Fruit fly (Drosophila melanogaster) whole organism, pupa: ENCODE measurements around the gene Qtzl.
A peak's percentile ranks its signal among the peaks of the same experiment; 100 is the strongest.

ENCODE experiments used
- CG12605 ChIP-seq: fragments of 200-800 bp; sonication (Bioruptor generic); IDR thresholded peaks from 2 replicates; pipeline ENCODE4 v1.3.6; 2022; ENCODE audit warnings: missing biosample characterization, missing genetic modification characterization
- CG13204 ChIP-seq: fragments of 200-800 bp; sonication (Bioruptor generic); optimal IDR thresholded peaks from 2 replicates; lab custom pipeline; 2018; ENCODE audit warnings: missing biosample characterization, mild to moderate bottlenecking, missing genetic modification characterization, moderate library complexity
- CG14655 ChIP-seq: fragments of 200-800 bp; sonication (Bioruptor generic); optimal IDR thresholded peaks from 3 replicates; lab custom pipeline; 2017; ENCODE audit warnings: mild to moderate bottlenecking, missing biosample characterization, missing genetic modification reagents, missing genetic modification characterization
- CG15710 ChIP-seq: fragments of 200-800 bp; sonication (Bioruptor generic); optimal IDR thresholded peaks from 2 replicates; lab custom pipeline; 2018; ENCODE audit warnings: missing biosample characterization, mild to moderate bottlenecking, missing genetic modification characterization, moderate library complexity
- CG17806 ChIP-seq: fragments of 200-800 bp; sonication (Bioruptor generic); optimal IDR thresholded peaks from 2 replicates; lab custom pipeline; 2018; ENCODE audit warnings: missing biosample characterization, mild to moderate bottlenecking, missing genetic modification characterization, moderate library complexity
- CG32121 ChIP-seq: fragments of 200-800 bp; sonication (Bioruptor generic); IDR thresholded peaks from 2 replicates; pipeline ENCODE4 v1.3.6; 2022; ENCODE audit warnings: missing biosample characterization, missing genetic modification characterization
- CG34367 ChIP-seq: fragments of 200-800 bp; sonication (Bioruptor generic); optimal IDR thresholded peaks from 2 replicates; lab custom pipeline; 2018; ENCODE audit warnings: missing biosample characterization, mild to moderate bottlenecking, missing genetic modification characterization
- CG4496 ChIP-seq: fragments of 200-800 bp; sonication (Bioruptor generic); IDR thresholded peaks from 3 replicates; pipeline ENCODE4 v1.3.6; 2022; ENCODE audit warnings: missing biosample characterization, missing genetic modification characterization
- CG8301 ChIP-seq: fragments of 200-800 bp; sonication (Bioruptor generic); optimal IDR thresholded peaks from 2 replicates; lab custom pipeline; 2018; ENCODE audit warnings: missing biosample characterization, mild to moderate bottlenecking, missing genetic modification characterization
- D1 ChIP-seq: fragments of 200-800 bp; sonication (Bioruptor generic); optimal IDR thresholded peaks from 2 replicates; lab custom pipeline; 2018; ENCODE audit warnings: missing biosample characterization, mild to moderate bottlenecking, missing genetic modification characterization, moderate library complexity
- EcR ChIP-seq: fragments of 200-800 bp; sonication (Bioruptor generic); optimal IDR thresholded peaks from 3 replicates; lab custom pipeline; 2019; ENCODE audit warnings: missing biosample characterization, missing genetic modification characterization, mild to moderate bottlenecking, moderate library complexity, missing genetic modification reagents
- Snoo ChIP-seq: fragments of 200-800 bp; sonication (Bioruptor generic); optimal IDR thresholded peaks from 3 replicates; lab custom pipeline; 2017; ENCODE audit warnings: missing biosample characterization, mild to moderate bottlenecking, missing genetic modification characterization, inconsistent platforms
- fd96Ca ChIP-seq: fragments of 200-800 bp; sonication (Bioruptor generic); IDR thresholded peaks from 3 replicates; pipeline ENCODE4 v1.3.6; 2022; ENCODE audit warnings: missing biosample characterization, missing genetic modification characterization
- rn ChIP-seq: fragments of 200-800 bp; sonication (Bioruptor generic); IDR thresholded peaks from 2 replicates; pipeline ENCODE4 v1.3.6; 2022; ENCODE audit warnings: missing biosample characterization, missing genetic modification characterization

DNA sequence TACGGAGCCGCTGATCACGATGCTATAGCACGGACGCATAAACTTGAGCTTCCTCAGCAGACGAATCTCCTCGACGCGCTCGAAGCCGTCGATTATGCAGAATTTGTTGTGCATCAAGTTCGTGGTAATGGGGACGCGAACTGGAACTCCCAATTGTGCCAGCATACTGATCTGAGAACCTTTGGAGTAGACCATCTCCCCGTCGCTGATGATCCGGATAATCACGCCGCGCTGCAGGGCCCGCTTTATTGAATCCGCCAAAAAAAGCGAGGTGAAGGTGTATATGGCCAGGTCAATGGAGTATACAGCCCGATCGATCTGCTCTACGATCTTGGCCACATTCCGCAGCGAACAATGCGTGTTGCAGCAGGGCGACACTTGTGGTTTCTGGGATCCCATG, 6.3 kb upstream of the Qtzl start:
- no peak for TF ChIP-seq CG32121 (GFP tag; lab: Robert Waterston, UW)
- TF ChIP-seq EcR, result no peak
- TF ChIP-seq CG34367 (tag; lab: Kevin White, UChicago), result no peak
- no peak for TF ChIP-seq D1
- no peak for TF ChIP-seq CG15710 (tag; lab: Kevin White, UChicago)
- no peak for TF ChIP-seq CG14655
- 0 out of 3 replicates have a peak, but pooled peaks have one; percentile 12 for TF ChIP-seq CG4496 (GFP tag; lab: Robert Waterston, UW)
- no peak for TF ChIP-seq Snoo (tag; lab: Kevin White, UChicago)
- no peak for TF ChIP-seq CG8301 (tag; lab: Kevin White, UChicago)
- no peak for TF ChIP-seq CG12605 (GFP tag; lab: Robert Waterston, UW)
- no peak for TF ChIP-seq CG13204 (GFP tag; lab: Kevin White, UChicago)
- TF ChIP-seq fd96Ca (GFP tag; lab: Robert Waterston, UW), result no peak
- TF ChIP-seq rn (GFP tag; lab: Robert Waterston, UW), result no peak
- no peak for TF ChIP-seq CG17806 (tag; lab: Kevin White, UChicago)
